Fruit fly (Drosophila melanogaster) whole organism, embryonic: ENCODE results near the gene CG7646.

Experiments
- B-H1 ChIP-seq: fragments of 200-800 bp; sonication (Bioruptor generic); IDR thresholded peaks from 3 replicates; pipeline ENCODE4 v1.3.6; 2022; ENCODE audit warnings: missing biosample characterization, missing genetic modification characterization
- B-H2 ChIP-seq: fragments of 200-800 bp; sonication (Bioruptor generic); optimal IDR thresholded peaks from 2 replicates; lab custom pipeline; 2018; ENCODE audit warnings: missing biosample characterization, mild to moderate bottlenecking, missing genetic modification characterization
- CG11093 ChIP-seq: fragments of 200-800 bp; sonication (Bioruptor generic); IDR thresholded peaks from 3 replicates; pipeline ENCODE4 v1.3.6; 2022; ENCODE audit warnings: missing biosample characterization, missing genetic modification characterization
- CG11247 ChIP-seq: fragments of 200-800 bp; sonication (Bioruptor generic); IDR thresholded peaks from 2 replicates; pipeline ENCODE4 v1.3.6; 2022; ENCODE audit warnings: missing biosample characterization, missing genetic modification characterization
- CG12744 ChIP-seq: fragments of 200-800 bp; sonication (Bioruptor generic); optimal IDR thresholded peaks from 2 replicates; lab custom pipeline; 2016; ENCODE audit warnings: missing biosample characterization, missing genetic modification characterization
- CG13775 ChIP-seq: fragments of 200-800 bp; sonication (Bioruptor generic); optimal IDR thresholded peaks from 3 replicates; lab custom pipeline; 2017; ENCODE audit warnings: missing biosample characterization, mild to moderate bottlenecking, missing genetic modification characterization
- CG14014 ChIP-seq: fragments of 200-800 bp; sonication (Bioruptor generic); IDR thresholded peaks from 2 replicates; pipeline ENCODE4 v1.3.6; 2022; ENCODE audit warnings: missing biosample characterization, missing genetic modification characterization
- CG14050 ChIP-seq: fragments of 200-800 bp; sonication (Bioruptor generic); IDR thresholded peaks from 3 replicates; pipeline ENCODE4 v1.3.6; 2022; ENCODE audit warnings: missing biosample characterization, missing genetic modification characterization
- CG14965 ChIP-seq: fragments of 200-800 bp; sonication (Bioruptor generic); optimal IDR thresholded peaks from 2 replicates; lab custom pipeline; 2016; ENCODE audit warnings: missing biosample characterization, missing genetic modification characterization, borderline replicate concordance
- CG17186 ChIP-seq: fragments of 200-800 bp; sonication (Bioruptor generic); optimal IDR thresholded peaks from 3 replicates; lab custom pipeline; 2017; ENCODE audit warnings: missing biosample characterization, missing genetic modification reagents, missing genetic modification characterization
- CG18262 ChIP-seq: fragments of 200-800 bp; optimal IDR thresholded peaks from 3 replicates; lab custom pipeline; 2019; ENCODE audit warnings: missing biosample characterization, mild to moderate bottlenecking, missing genetic modification characterization, moderate library complexity
- CG30431 ChIP-seq: fragments of 200-800 bp; sonication (Bioruptor generic); optimal IDR thresholded peaks from 2 replicates; lab custom pipeline; 2017; ENCODE audit warnings: missing biosample characterization, missing genetic modification characterization
- CG31388 ChIP-seq: fragments of 200-800 bp; sonication (Bioruptor generic); optimal IDR thresholded peaks from 2 replicates; lab custom pipeline; 2016; ENCODE audit warnings: missing biosample characterization, missing genetic modification characterization
- CG32532 ChIP-seq: fragments of 200-800 bp; sonication (Bioruptor generic); IDR thresholded peaks from 2 replicates; pipeline ENCODE4 v1.3.6; 2022; ENCODE audit warnings: missing biosample characterization, missing genetic modification characterization
- CG32767 ChIP-seq: fragments of 200-800 bp; sonication (Bioruptor generic); IDR thresholded peaks from 2 replicates; pipeline ENCODE4 v1.3.6; 2022; ENCODE audit warnings: missing biosample characterization, missing genetic modification characterization
- CG32772 ChIP-seq: fragments of 200-800 bp; sonication (Bioruptor generic); IDR thresholded peaks from 2 replicates; pipeline ENCODE4 v1.3.6; 2022; ENCODE audit warnings: missing biosample characterization, missing genetic modification characterization
- CG3726 ChIP-seq: fragments of 200-800 bp; sonication (Bioruptor generic); IDR thresholded peaks from 3 replicates; pipeline ENCODE4, ENCODE4 v1.3.6; 2022; ENCODE audit warnings: missing biosample characterization, missing genetic modification characterization
- CG3838 ChIP-seq: fragments of 200-800 bp; sonication (Bioruptor generic); optimal IDR thresholded peaks from 3 replicates; lab custom pipeline; 2016; ENCODE audit warnings: missing biosample characterization, missing genetic modification characterization
- CG4424 ChIP-seq: fragments of 200-800 bp; sonication (Bioruptor generic); optimal IDR thresholded peaks from 3 replicates; lab custom pipeline; 2016; ENCODE audit warnings: missing biosample characterization, missing genetic modification characterization
- CG4707 ChIP-seq: fragments of 200-800 bp; sonication (Bioruptor generic); optimal IDR thresholded peaks from 2 replicates; lab custom pipeline; 2018; ENCODE audit warnings: missing biosample characterization, mild to moderate bottlenecking, missing genetic modification characterization, moderate library complexity
- CG6175 ChIP-seq: fragments of 200-800 bp; sonication (Bioruptor generic); IDR thresholded peaks from 3 replicates; pipeline ENCODE4 v1.3.6; 2022; ENCODE audit warnings: missing biosample characterization, missing genetic modification characterization
- CG6272 ChIP-seq: fragments of 200-800 bp; sonication (Bioruptor generic); IDR thresholded peaks from 2 replicates; pipeline ENCODE4 v1.3.6; 2022; ENCODE audit warnings: missing biosample characterization, missing genetic modification characterization
- CG6654 ChIP-seq: fragments of 200-800 bp; sonication (Bioruptor generic); optimal IDR thresholded peaks from 2 replicates; lab custom pipeline; 2017; ENCODE audit warnings: missing biosample characterization, mild to moderate bottlenecking, missing genetic modification characterization
- CG6765 ChIP-seq: fragments of 200-800 bp; sonication (Bioruptor generic); optimal IDR thresholded peaks from 3 replicates; lab custom pipeline; 2017; ENCODE audit warnings: missing biosample characterization, mild to moderate bottlenecking, missing genetic modification characterization
- CG6791 ChIP-seq: fragments of 200-800 bp; sonication (Bioruptor generic); IDR thresholded peaks from 3 replicates; pipeline ENCODE4 v1.3.6; 2022; ENCODE audit warnings: missing biosample characterization, missing genetic modification characterization; ENCODE audit not compliant: partially characterized antibody
- CG8359 ChIP-seq: fragments of 200-800 bp; sonication (Bioruptor generic); optimal IDR thresholded peaks from 2 replicates; lab custom pipeline; 2017; ENCODE audit warnings: missing biosample characterization, mild to moderate bottlenecking, missing genetic modification characterization, borderline replicate concordance
- CrebB ChIP-seq: fragments of 200-800 bp; sonication (Bioruptor generic); optimal IDR thresholded peaks from 3 replicates; lab custom pipeline; 2018; ENCODE audit warnings: missing biosample characterization, mild to moderate bottlenecking, missing genetic modification characterization
- Eip74EF ChIP-seq, 2 experiments: fragments of 200-800 bp in 1 of 2; fragments of >200 bp in 1 of 2; sonication (Bioruptor generic) in 1 of 2; optimal IDR thresholded peaks; 2 replicates each; lab custom pipeline; 2017 to 2019; ENCODE audit warnings: missing biosample characterization in 2 of 2, missing genetic modification characterization in 2 of 2, mild to moderate bottlenecking in 1 of 2, moderate library complexity in 1 of 2
- Fer3 ChIP-seq: fragments of 200-800 bp; sonication (Bioruptor generic); optimal IDR thresholded peaks from 2 replicates; lab custom pipeline; 2018; ENCODE audit warnings: missing biosample characterization, mild to moderate bottlenecking, missing genetic modification characterization, moderate library complexity
- HLH4C ChIP-seq: fragments of 200-800 bp; sonication (Bioruptor generic); IDR thresholded peaks from 3 replicates; pipeline ENCODE4 v1.3.6; 2022; ENCODE audit warnings: missing biosample characterization, missing genetic modification characterization; ENCODE audit not compliant: partially characterized antibody
- HLHmδ ChIP-seq: fragments of 200-800 bp; sonication (Bioruptor generic); optimal IDR thresholded peaks from 2 replicates; lab custom pipeline; 2018; ENCODE audit warnings: missing biosample characterization, mild to moderate bottlenecking, missing genetic modification characterization, moderate library complexity
- Jarid2 ChIP-seq: fragments of 200-800 bp; sonication (Bioruptor generic); optimal IDR thresholded peaks from 3 replicates; lab custom pipeline; 2017; ENCODE audit warnings: mild to moderate bottlenecking, missing biosample characterization, missing genetic modification reagents, missing genetic modification characterization
- Ptx1 ChIP-seq: fragments of 200-800 bp; sonication (Bioruptor generic); IDR thresholded peaks from 2 replicates; pipeline ENCODE4 v1.3.6; 2022; ENCODE audit warnings: missing biosample characterization, missing genetic modification characterization
- bab2 ChIP-seq: fragments of 200-800 bp; sonication (Bioruptor generic); optimal IDR thresholded peaks from 2 replicates; lab custom pipeline; 2016; ENCODE audit warnings: missing biosample characterization, missing genetic modification characterization
- br ChIP-seq: fragments of >200 bp; optimal IDR thresholded peaks from 2 replicates; lab custom pipeline; 2017
- ci ChIP-seq: fragments of 200-800 bp; sonication (Bioruptor generic); IDR thresholded peaks from 3 replicates; pipeline ENCODE4 v1.3.6; 2022; ENCODE audit warnings: missing biosample characterization, missing genetic modification characterization
- cwo ChIP-seq: fragments of 200-800 bp; sonication (Bioruptor generic); optimal IDR thresholded peaks from 3 replicates; lab custom pipeline; 2017; ENCODE audit warnings: missing biosample characterization, missing genetic modification characterization, mild to moderate bottlenecking, moderate library complexity, missing genetic modification reagents
- eyg ChIP-seq: fragments of 200-800 bp; sonication (Bioruptor generic); optimal IDR thresholded peaks from 3 replicates; lab custom pipeline; 2016; ENCODE audit warnings: missing biosample characterization, missing genetic modification characterization
- fru ChIP-seq: fragments of >200 bp; optimal IDR thresholded peaks from 2 replicates; lab custom pipeline; 2017
- gcm2 ChIP-seq: fragments of 200-800 bp; sonication (Bioruptor generic); optimal IDR thresholded peaks from 2 replicates; lab custom pipeline; 2016; ENCODE audit warnings: missing biosample characterization, missing genetic modification characterization
- mam ChIP-seq: fragments of 200-800 bp; sonication (Bioruptor generic); optimal IDR thresholded peaks from 3 replicates; lab custom pipeline; 2016; ENCODE audit warnings: missing biosample characterization, missing genetic modification characterization
- nom ChIP-seq: fragments of 200-800 bp; sonication (Bioruptor generic); optimal IDR thresholded peaks from 2 replicates; lab custom pipeline; 2017; ENCODE audit warnings: missing biosample characterization, missing genetic modification characterization, mild to moderate bottlenecking, moderate library complexity, missing genetic modification reagents
- oc ChIP-seq: fragments of 200-800 bp; sonication (Bioruptor generic); optimal IDR thresholded peaks from 2 replicates; lab custom pipeline; 2018; ENCODE audit warnings: missing biosample characterization, mild to moderate bottlenecking, missing genetic modification characterization, moderate library complexity
- prd ChIP-seq, 3 experiments: fragments of >200 bp in 2 of 3; fragments of 200-800 bp in 1 of 3; sonication (Bioruptor generic) in 1 of 3; optimal IDR thresholded peaks in 2 of 3; IDR thresholded peaks in 1 of 3; 2 replicates in 2 of 3; 3 replicates in 1 of 3; pipeline versions ENCODE4 v1.3.6 to Lab custom; 2017 to 2022; ENCODE audit warnings: missing biosample characterization in 1 of 3, missing genetic modification characterization in 1 of 3
- schlank ChIP-seq: fragments of 200-800 bp; sonication (Bioruptor generic); optimal IDR thresholded peaks from 2 replicates; lab custom pipeline; 2018; ENCODE audit warnings: missing biosample characterization, mild to moderate bottlenecking, missing genetic modification characterization
- sqz ChIP-seq: fragments of 200-800 bp; sonication (Bioruptor generic); optimal IDR thresholded peaks from 3 replicates; lab custom pipeline; 2018; ENCODE audit warnings: missing biosample characterization, mild to moderate bottlenecking, missing genetic modification characterization
- tin ChIP-seq: fragments of 200-800 bp; sonication (Bioruptor generic); optimal IDR thresholded peaks from 3 replicates; lab custom pipeline; 2016; ENCODE audit warnings: missing biosample characterization, missing genetic modification characterization
- wdn ChIP-seq: fragments of 200-800 bp; sonication (Bioruptor generic); IDR thresholded peaks from 2 replicates; pipeline ENCODE4 v1.3.6; 2022; ENCODE audit warnings: missing biosample characterization, missing genetic modification characterization
- yki ChIP-seq: fragments of >200 bp; optimal IDR thresholded peaks from 3 replicates; lab custom pipeline; 2018

Gene CG7646

dm6 chr3L:20002482-20003234 is 11.0 kb downstream of the CG7646 start, which contains the start of gene CG7668 (continued):
- TF ChIP-seq br (lab: Kevin White, UChicago), result no peak
- peak; percentile 76 for TF ChIP-seq CG6765
- TF ChIP-seq CG6272 (GFP tag; lab: Robert Waterston, UW), result no peak
- TF ChIP-seq CG3838, result peak; percentile 41
- peak; percentile 62; the same call in 2 of the 3 replicates for TF ChIP-seq CG6175
- peak; percentile 25 for TF ChIP-seq Jarid2 (GFP tag; lab: Kevin White, UChicago)
- peak; percentile 93 for TF ChIP-seq CG18262
- peak; percentile 87 for TF ChIP-seq CrebB
- peak; percentile 77 for TF ChIP-seq gcm2
- TF ChIP-seq nom (GFP tag; lab: Kevin White, UChicago), result peak; percentile 87
- peak; percentile 84 for TF ChIP-seq CG12744 (GFP tag; lab: Kevin White, UChicago)
- peak; percentile 67 for TF ChIP-seq CG8359
- TF ChIP-seq fru (lab: Kevin White, UChicago), result no peak
- TF ChIP-seq Ptx1 (GFP tag; lab: Robert Waterston, UW), result peak; percentile 92
- peak; percentile 42 for TF ChIP-seq CG14965
- peak; percentile 86 for TF ChIP-seq CG32767 (GFP tag; lab: Robert Waterston, UW)
- peak; percentile 89 for TF ChIP-seq CG14050
- TF ChIP-seq CG32772 (GFP tag; lab: Robert Waterston, UW), result no peak
- TF ChIP-seq CG30431 (GFP tag; lab: Kevin White, UChicago), result no peak
- peak; percentile 77 for TF ChIP-seq CG4707
- TF ChIP-seq schlank (tag; lab: Kevin White, UChicago), result peak; percentile 84
- peak; percentile 80 for TF ChIP-seq cwo (GFP tag; lab: Kevin White, UChicago)
- TF ChIP-seq eyg (GFP tag; lab: Kevin White, UChicago), result peak; percentile 58
- no peak for TF ChIP-seq CG6791 (GFP tag; lab: Robert Waterston, UW)
- peak; percentile 77; the same call in 1 of the 2 replicates for TF ChIP-seq CG11247 (GFP tag; lab: Robert Waterston, UW)
- TF ChIP-seq yki (lab: Kevin White, UChicago), result no peak
- TF ChIP-seq wdn (GFP tag; lab: Robert Waterston, UW), result peak; percentile 86; the same call in 1 of the 2 replicates
- peak; percentile 87 for TF ChIP-seq tin
- peak; percentile 67 for TF ChIP-seq CG6654 (GFP tag; lab: Kevin White, UChicago)
- TF ChIP-seq bab2 (GFP tag; lab: Kevin White, UChicago), result peak; percentile 86
- TF ChIP-seq oc (tag; lab: Kevin White, UChicago), result peak; percentile 92
- TF ChIP-seq B-H2 (GFP tag; lab: Kevin White, UChicago), result peak; percentile 87
- TF ChIP-seq prd (optimal IDR thresholded peaks at IDR 0.05; lab: Kevin White, UChicago), result no peak
- peak; percentile 92 for TF ChIP-seq prd (GFP tag; IDR thresholded peaks at IDR 0.05; lab: Robert Waterston, UW)
- TF ChIP-seq HLH4C (GFP tag; lab: Robert Waterston, UW), result peak; percentile 44; the same call in 2 of the 3 replicates
- TF ChIP-seq CG14014 (GFP tag; lab: Robert Waterston, UW), result peak; percentile 90
- peak; percentile 70 for TF ChIP-seq CG17186 (GFP tag; lab: Kevin White, UChicago)
- TF ChIP-seq CG31388 (GFP tag; lab: Kevin White, UChicago), result peak; percentile 53
- TF ChIP-seq Eip74EF (GFP tag; optimal IDR thresholded peaks at IDR 0.05; lab: Kevin White, UChicago), result peak in 1 of 2 experiments; percentile 87
- TF ChIP-seq B-H1 (GFP tag; lab: Robert Waterston, UW), result peak; percentile 84; the same call in 1 of the 3 replicates
- TF ChIP-seq mam (GFP tag; lab: Kevin White, UChicago), result peak; percentile 89
- peak; percentile 90 for TF ChIP-seq CG4424 (GFP tag; lab: Kevin White, UChicago)
- TF ChIP-seq Fer3 (tag; lab: Kevin White, UChicago), result peak; percentile 93
- peak; percentile 78 for TF ChIP-seq sqz
- TF ChIP-seq HLHmδ (GFP tag; lab: Kevin White, UChicago), result no peak
- TF ChIP-seq ci (GFP tag; lab: Robert Waterston, UW), result peak; percentile 97; the same call in 2 of the 3 replicates
- no peak for TF ChIP-seq CG3726 (GFP tag; lab: Robert Waterston, UW)
- peak; percentile 73; the same call in 2 of the 3 replicates for TF ChIP-seq CG11093 (GFP tag; lab: Robert Waterston, UW)
- peak; percentile 94 for TF ChIP-seq CG32532 (GFP tag; lab: Robert Waterston, UW)
- peak; percentile 84 for TF ChIP-seq CG13775 (GFP tag; lab: Kevin White, UChicago)
